Worm (Caenorhabditis elegans) whole organism, young adult: ENCODE data around the gene fbxb-49.

ENCODE experiments used
- mel-28 ChIP-seq: sonication (generic microtip); optimal IDR thresholded peaks from 2 replicates; lab custom pipeline; 2016; ENCODE audit warnings: borderline replicate concordance, mild to moderate bottlenecking, missing genetic modification characterization, missing compliant biosample characterization
- unc-62 ChIP-seq: fragments of 150-350 bp; optimal IDR thresholded peaks from 2 replicates; lab custom pipeline; 2014; ENCODE audit warnings: missing biosample characterization, missing genetic modification reagents, missing genetic modification characterization

- TF ChIP-seq mel-28 (tag; lab: Kevin White, UChicago) (no peak), unc-62 (no peak)
These were observed 39.3 kb downstream of the fbxb-49 start for ce11 chrII:1607575-1607974.
